Worm (Caenorhabditis elegans) whole organism, L4/young adult: ENCODE measurements around the gene col-149.

Experiments used
- W03F9.2 ChIP-seq: fragments of 150-350 bp; optimal IDR thresholded peaks from 2 replicates; lab custom pipeline; 2014; ENCODE audit warnings: missing biosample characterization, missing genetic modification characterization
- dao-5 ChIP-seq: sonication (generic microtip); optimal IDR thresholded peaks from 2 replicates; lab custom pipeline; 2016; ENCODE audit warnings: missing genotype, missing genetic modification characterization, moderate library complexity, missing compliant biosample characterization
- him-1 ChIP-seq: sonication (generic microtip); optimal IDR thresholded peaks from 2 replicates; lab custom pipeline; 2016; ENCODE audit warnings: missing genotype, missing genetic modification reagents, missing genetic modification characterization, missing compliant biosample characterization

- TF ChIP-seq him-1 (tag; lab: Kevin White, UChicago) (no peak), W03F9.2 (tag; lab: Kevin White, UChicago) (no peak), dao-5 (tag; lab: Kevin White, UChicago) (no peak)
Observed at ce11 chrV:10265019-10265418, 27.6 kb downstream of the col-149 start.
